Worm (Caenorhabditis elegans) whole organism, L2 larva: Measurements from ENCODE around the gene hach-1.
A peak's percentile ranks its signal among the peaks of the same experiment; 100 is the strongest.

ENCODE experiments used
- F13H6.1 ChIP-seq: sonication (generic microtip); optimal IDR thresholded peaks from 2 replicates; lab custom pipeline; 2016; ENCODE audit warnings: missing genetic modification characterization, missing compliant biosample characterization
- ZK546.5 ChIP-seq: sonication (generic microtip); optimal IDR thresholded peaks from 2 replicates; lab custom pipeline; 2017; ENCODE audit warnings: missing biosample characterization, missing genetic modification characterization
- ama-1 ChIP-seq: fragments of 150-350 bp; optimal IDR thresholded peaks from 2 replicates; lab custom pipeline; 2018; ENCODE audit warnings: inconsistent platforms
- ceh-82 ChIP-seq: fragments of 150-350 bp; optimal IDR thresholded peaks from 2 replicates; lab custom pipeline; 2014; ENCODE audit warnings: missing biosample characterization, missing genetic modification characterization
- dmd-4 ChIP-seq: sonication (generic microtip); optimal IDR thresholded peaks from 2 replicates; lab custom pipeline; 2017; ENCODE audit warnings: missing biosample characterization, missing genetic modification characterization
- egl-27 ChIP-seq: sonication (generic microtip); optimal IDR thresholded peaks from 3 replicates; lab custom pipeline; 2017; ENCODE audit warnings: missing biosample characterization, missing genetic modification reagents, missing genetic modification characterization
- fos-1 ChIP-seq: fragments of 150-350 bp; optimal IDR thresholded peaks from 2 replicates; lab custom pipeline; 2014; ENCODE audit warnings: missing biosample characterization, missing genetic modification characterization
- lin-11 ChIP-seq: fragments of 150-350 bp; sonication (generic microtip); optimal IDR thresholded peaks from 2 replicates; lab custom pipeline; 2014; ENCODE audit warnings: missing biosample characterization, missing genetic modification characterization, inconsistent platforms, mixed read lengths
- lin-13 ChIP-seq: fragments of 150-350 bp; optimal IDR thresholded peaks from 2 replicates; lab custom pipeline; 2014; ENCODE audit warnings: missing biosample characterization, missing genetic modification reagents, missing genetic modification characterization
- lin-39 ChIP-seq: fragments of 150-350 bp; optimal IDR thresholded peaks from 2 replicates; lab custom pipeline; 2014; ENCODE audit warnings: missing biosample characterization, missing genetic modification reagents, missing genetic modification characterization
- lsy-2 ChIP-seq, 2 experiments: fragments of 150-350 bp in 1 of 2; sonication (generic microtip) in 1 of 2; optimal IDR thresholded peaks; 2 replicates each; lab custom pipeline; 2014 to 2017; ENCODE audit warnings: missing biosample characterization in 2 of 2, missing genetic modification characterization in 2 of 2
- mab-5 ChIP-seq: fragments of 150-350 bp; optimal IDR thresholded peaks from 2 replicates; lab custom pipeline; 2014; ENCODE audit warnings: missing biosample characterization, missing genetic modification characterization
- mdl-1 ChIP-seq, 2 experiments: fragments of 150-350 bp in 1 of 2; sonication (generic microtip) in 1 of 2; optimal IDR thresholded peaks; 2 replicates each; lab custom pipeline; 2017; ENCODE audit warnings: missing biosample characterization in 2 of 2, missing genetic modification characterization in 2 of 2
- nhr-10 ChIP-seq: sonication (generic microtip); optimal IDR thresholded peaks from 2 replicates; lab custom pipeline; 2017; ENCODE audit warnings: missing biosample characterization, missing genetic modification characterization
- nhr-12 ChIP-seq: fragments of 150-350 bp; optimal IDR thresholded peaks from 2 replicates; lab custom pipeline; 2014; ENCODE audit warnings: missing biosample characterization, missing genetic modification characterization
- nhr-129 ChIP-seq: fragments of 150-350 bp; optimal IDR thresholded peaks from 2 replicates; lab custom pipeline; 2014; ENCODE audit warnings: missing biosample characterization, missing genetic modification characterization
- nhr-21 ChIP-seq: fragments of 150-350 bp; optimal IDR thresholded peaks from 2 replicates; lab custom pipeline; 2014; ENCODE audit warnings: missing biosample characterization, missing genetic modification characterization
- nhr-23 ChIP-seq: fragments of 150-350 bp; optimal IDR thresholded peaks from 2 replicates; lab custom pipeline; 2014; ENCODE audit warnings: missing biosample characterization, missing genetic modification reagents, missing genetic modification characterization
- nhr-237 ChIP-seq: fragments of 150-350 bp; optimal IDR thresholded peaks from 2 replicates; lab custom pipeline; 2014; ENCODE audit warnings: missing biosample characterization, missing genetic modification characterization
- peb-1 ChIP-seq: fragments of 150-350 bp; optimal IDR thresholded peaks from 2 replicates; lab custom pipeline; 2014; ENCODE audit warnings: missing biosample characterization, missing genetic modification characterization
- sem-4 ChIP-seq: fragments of 150-350 bp; optimal IDR thresholded peaks from 2 replicates; lab custom pipeline; 2014; ENCODE audit warnings: missing biosample characterization, missing genetic modification reagents, missing genetic modification characterization
- sma-3 ChIP-seq: sonication (generic microtip); optimal IDR thresholded peaks from 2 replicates; lab custom pipeline; 2016; ENCODE audit warnings: missing genetic modification reagents, missing genetic modification characterization, missing compliant biosample characterization
- sma-9 ChIP-seq, 2 experiments: fragments of 150-350 bp in 1 of 2; sonication (generic microtip) in 1 of 2; optimal IDR thresholded peaks; 2 replicates each; lab custom pipeline; 2014 to 2016; ENCODE audit warnings: missing genetic modification characterization in 2 of 2, mild to moderate bottlenecking in 1 of 2, missing biosample characterization in 1 of 2, missing compliant biosample characterization in 1 of 2, missing genetic modification reagents in 1 of 2, moderate library complexity in 1 of 2
- snpc-4 ChIP-seq: fragments of 150-350 bp; optimal IDR thresholded peaks from 2 replicates; lab custom pipeline; 2014; ENCODE audit warnings: missing biosample characterization, missing genetic modification characterization
- unc-39 ChIP-seq: fragments of 150-350 bp; optimal IDR thresholded peaks from 2 replicates; lab custom pipeline; 2014; ENCODE audit warnings: missing biosample characterization, missing genetic modification characterization
- unc-55 ChIP-seq: fragments of 150-350 bp; sonication (generic microtip); optimal IDR thresholded peaks from 3 replicates; lab custom pipeline; 2014; ENCODE audit warnings: missing biosample characterization, missing genetic modification reagents, missing genetic modification characterization
- unc-62 ChIP-seq: fragments of 150-350 bp; optimal IDR thresholded peaks from 2 replicates; lab custom pipeline; 2014; ENCODE audit warnings: missing biosample characterization, missing genetic modification reagents, missing genetic modification characterization
- zag-1 ChIP-seq: fragments of 150-350 bp; optimal IDR thresholded peaks from 2 replicates; lab custom pipeline; 2014; ENCODE audit warnings: missing biosample characterization, missing genetic modification characterization
- ztf-1 ChIP-seq: fragments of 200-800 bp; sonication (Bioruptor generic); conservative IDR thresholded peaks from 2 replicates; pipeline ENCODE4 v1.3.6; 2022; ENCODE audit warnings: missing genetic modification characterization, missing compliant biosample characterization
- ztf-4 ChIP-seq: fragments of 150-350 bp; optimal IDR thresholded peaks from 2 replicates; lab custom pipeline; 2014; ENCODE audit warnings: missing biosample characterization, missing genetic modification characterization

The hach-1 gene

DNA sequence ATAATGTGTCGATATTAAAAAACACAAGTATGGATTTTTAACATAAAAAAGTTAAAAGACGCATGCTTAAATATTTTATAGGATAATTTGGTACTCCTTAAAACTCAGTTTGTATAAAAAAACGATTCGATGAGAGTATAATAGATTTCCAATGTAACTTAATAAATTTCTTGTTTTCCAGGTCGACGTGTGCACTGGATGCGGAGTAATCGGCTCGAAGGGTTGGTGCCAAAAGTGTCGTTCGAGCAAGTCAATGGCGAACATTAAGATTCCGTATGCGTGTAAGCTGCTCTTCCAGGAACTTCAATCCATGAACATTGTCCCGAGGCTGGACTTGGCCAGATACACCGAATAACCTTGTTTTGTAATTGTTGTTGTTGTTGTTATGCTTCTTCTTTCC lies 9.1 kb downstream of the hach-1 start:
- no peak for TF ChIP-seq nhr-21 (tag; lab: Kevin White, UChicago)
- no peak for TF ChIP-seq lin-39 (tag; lab: Kevin White, UChicago)
- no peak for TF ChIP-seq ama-1 (lab: Kevin White, UChicago)
- no peak for TF ChIP-seq nhr-237 (tag; lab: Kevin White, UChicago)
- no peak for TF ChIP-seq lin-11
- no peak for TF ChIP-seq snpc-4 (tag; lab: Kevin White, UChicago)
- no peak for TF ChIP-seq nhr-12 (tag; lab: Kevin White, UChicago)
- no peak for TF ChIP-seq peb-1
- no peak for TF ChIP-seq mab-5 (tag; lab: Kevin White, UChicago)
- TF ChIP-seq unc-55 (GFP tag; lab: Kevin White, UChicago) = no peak
- TF ChIP-seq unc-62 (GFP tag; lab: Kevin White, UChicago) = no peak
- TF ChIP-seq nhr-10 (tag; lab: Kevin White, UChicago) = no peak
- no peak for TF ChIP-seq ztf-4 (tag; lab: Kevin White, UChicago)
- TF ChIP-seq unc-39 (tag; lab: Kevin White, UChicago) = no peak
- TF ChIP-seq fos-1 (tag; lab: Kevin White, UChicago) = no peak
- no peak for TF ChIP-seq dmd-4 (tag; lab: Kevin White, UChicago)
- no peak for TF ChIP-seq nhr-129 (tag; lab: Kevin White, UChicago)
- TF ChIP-seq ceh-82 (tag; lab: Kevin White, UChicago) = no peak

DNA sequence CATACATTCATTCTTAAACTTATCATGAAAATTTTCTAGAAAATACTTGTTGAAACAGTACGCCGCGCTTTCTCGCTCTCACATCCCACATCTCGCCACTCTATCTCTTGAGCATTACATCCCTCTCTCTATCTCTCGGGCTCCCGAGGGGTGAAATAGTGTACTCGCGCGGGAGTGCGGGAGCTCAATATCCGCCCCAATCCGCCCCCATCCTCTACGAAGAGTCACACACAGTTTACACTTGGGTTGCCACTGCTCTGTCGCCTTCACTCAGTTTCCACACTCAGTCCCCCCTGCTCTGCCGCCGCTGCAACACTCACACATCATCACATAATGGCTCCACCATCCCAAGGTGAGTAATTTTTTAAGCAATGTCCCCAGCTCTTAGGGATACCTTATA lies 9.5 kb downstream of the hach-1 start, which contains the start of gene mlc-3:
mlc-3 (plus strand) TSS at position 227 of the 400 bp plus-strand sequence.
- TF ChIP-seq mdl-1 (tag; optimal IDR thresholded peaks at IDR 0.05; lab: Kevin White, UChicago) = no peak
- no peak for TF ChIP-seq nhr-21 (tag; lab: Kevin White, UChicago)
- TF ChIP-seq fos-1 (tag; lab: Kevin White, UChicago) = no peak
- TF ChIP-seq nhr-129 (tag; lab: Kevin White, UChicago) = peak; percentile 25
- TF ChIP-seq lin-39 (tag; lab: Kevin White, UChicago) = no peak
- TF ChIP-seq ama-1 (lab: Kevin White, UChicago) = peak; percentile 47
- TF ChIP-seq lin-13 (GFP tag; lab: Kevin White, UChicago) = no peak
- no peak for TF ChIP-seq egl-27 (tag; lab: Kevin White, UChicago)
- TF ChIP-seq ZK546.5 (tag; lab: Kevin White, UChicago) = no peak
- TF ChIP-seq ztf-4 (tag; lab: Kevin White, UChicago) = no peak
- TF ChIP-seq lsy-2 (tag; optimal IDR thresholded peaks at IDR 0.05; lab: Kevin White, UChicago) = no peak
- TF ChIP-seq F13H6.1 = peak; percentile 49
- TF ChIP-seq nhr-237 (tag; lab: Kevin White, UChicago) = no peak
- peak; percentile 20 for TF ChIP-seq sma-9 (GFP tag; optimal IDR thresholded peaks at IDR 0.05; lab: Kevin White, UChicago)
- TF ChIP-seq sma-9 (tag; optimal IDR thresholded peaks at IDR 0.05; lab: Kevin White, UChicago) = no peak

DNA sequence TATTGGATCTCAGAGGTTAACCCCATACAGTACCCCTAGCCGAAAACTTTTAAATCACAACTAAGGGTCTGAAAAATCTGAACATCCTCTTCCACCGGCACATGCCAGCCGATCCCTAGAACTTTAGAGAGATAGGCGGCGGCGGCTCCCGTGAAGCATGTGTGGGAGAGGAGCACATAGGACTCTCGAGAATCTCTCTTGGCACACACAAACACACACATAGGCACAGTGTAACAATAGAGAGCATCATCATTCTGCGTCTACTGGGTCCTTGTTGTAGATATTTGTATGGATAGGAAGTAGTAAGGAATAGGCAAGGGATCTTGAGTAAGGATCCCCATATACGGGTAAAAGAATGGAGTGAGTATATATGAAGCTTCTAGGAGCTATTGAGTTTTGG lies 10.4 kb downstream of the hach-1 start:
- TF ChIP-seq nhr-129 (tag; lab: Kevin White, UChicago) (peak; percentile 29), sem-4 (tag; lab: Kevin White, UChicago) (no peak)

- TF ChIP-seq lin-11 (no peak), nhr-237 (tag; lab: Kevin White, UChicago) (no peak), peb-1 (no peak)
These were observed 11.2 kb downstream of the hach-1 start for ce11 chrIII:5566496-5566895.

DNA sequence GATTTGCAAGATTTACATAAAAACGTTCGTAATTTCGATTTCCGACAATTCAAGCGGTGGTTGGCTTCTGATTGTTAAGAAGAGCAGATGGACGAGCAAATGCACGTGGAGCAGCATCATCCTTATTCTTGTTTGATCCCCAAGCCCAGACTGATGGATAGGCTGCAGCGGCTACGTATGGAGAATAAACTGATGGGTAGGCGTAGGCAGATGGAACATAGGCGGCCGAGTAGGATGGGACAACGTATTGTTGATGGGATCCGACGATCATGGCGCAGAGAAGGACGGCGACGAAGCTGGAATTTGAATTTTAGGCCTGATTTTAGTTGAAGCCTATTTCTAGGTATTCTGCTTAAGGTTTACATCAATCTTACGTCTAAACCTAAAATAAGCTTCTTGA lies 13.0 kb downstream of the hach-1 start:
- TF ChIP-seq ztf-1 (GFP tag; lab: Robert Waterston, UW) (no peak), zag-1 (tag; lab: Kevin White, UChicago) (no peak)

DNA sequence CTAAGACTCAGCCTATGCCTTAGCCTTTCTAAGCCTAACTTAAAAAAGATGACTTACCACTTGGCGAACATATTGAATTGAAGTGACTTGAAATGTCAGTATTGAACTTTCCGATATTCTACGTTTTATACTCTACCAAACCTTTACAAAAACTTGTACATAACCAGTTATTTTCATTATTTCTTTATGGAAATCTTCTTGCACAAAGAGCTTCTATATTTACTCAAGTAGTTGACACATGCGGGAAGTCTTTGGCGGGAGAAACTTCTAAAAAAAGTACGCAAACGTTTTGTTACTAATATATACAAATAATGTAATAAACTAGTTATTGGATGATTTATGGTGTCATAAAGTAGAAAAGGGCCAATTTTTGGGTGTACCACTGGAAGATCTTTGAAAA lies 13.4 kb downstream of the hach-1 start, which contains the start of gene nspb-12:
nspb-12 (minus strand) TSS at position 101 of the 400 bp plus-strand sequence.
- TF ChIP-seq unc-62 (GFP tag; lab: Kevin White, UChicago) (no peak), nhr-23 (tag; lab: Kevin White, UChicago) (no peak), sma-3 (GFP tag; lab: Kevin White, UChicago) (no peak), dmd-4 (tag; lab: Kevin White, UChicago) (no peak), ama-1 (lab: Kevin White, UChicago) (no peak), nhr-129 (tag; lab: Kevin White, UChicago) (no peak)
